Fruit fly (Drosophila melanogaster): ENCODE results near the gene CG14805.

The CG14805 gene

DNA sequence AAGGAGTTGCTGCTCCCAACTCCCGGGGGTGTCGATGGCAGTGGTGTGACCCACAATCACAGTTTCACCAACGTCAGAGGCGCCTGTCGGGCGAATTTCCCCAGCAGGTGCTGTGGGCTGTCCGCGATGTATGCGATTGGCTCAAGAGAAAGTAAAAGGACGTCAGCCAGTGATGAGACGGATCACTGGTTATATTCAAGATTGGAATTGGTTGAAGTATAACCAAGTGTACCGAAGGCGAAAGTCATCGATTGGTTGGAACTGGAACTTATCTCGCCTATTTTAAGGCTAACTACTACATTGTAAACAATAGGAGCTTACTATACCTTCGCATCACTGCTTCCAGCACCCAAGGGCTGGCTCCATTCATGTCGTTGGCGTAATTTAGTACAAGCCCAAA, 26.0 kb downstream of the CG14805 start, which contains the start of gene CG32801:
CG32801 (minus strand) TSS at position 101 of the 400 bp plus-strand sequence.
- TF ChIP-seq CG9139 (GFP tag; optimal IDR thresholded peaks at IDR 0.05) (no peak), fkh (GFP tag; optimal IDR thresholded peaks at IDR 0.05) (no peak), CG6808 (GFP tag; optimal IDR thresholded peaks at IDR 0.05) (no peak), CG3032 (tag; optimal IDR thresholded peaks at IDR 0.05) (no peak), salr (GFP tag; optimal IDR thresholded peaks at IDR 0.05) (no peak), CG8119 (GFP tag; IDR thresholded peaks at IDR 0.05) (no peak), CG11294 (GFP tag; IDR thresholded peaks at IDR 0.05) (no peak), esn (GFP tag; optimal IDR thresholded peaks at IDR 0.05) (no peak), CG8319 (GFP tag; optimal IDR thresholded peaks at IDR 0.05) (no peak), CG1621 (tag; optimal IDR thresholded peaks at IDR 0.05) (no peak), CG6163 (GFP tag; IDR thresholded peaks at IDR 0.05) (no peak), CG6792 (GFP tag; optimal IDR thresholded peaks at IDR 0.05) (no peak), svp (GFP tag) (no peak)

DNA sequence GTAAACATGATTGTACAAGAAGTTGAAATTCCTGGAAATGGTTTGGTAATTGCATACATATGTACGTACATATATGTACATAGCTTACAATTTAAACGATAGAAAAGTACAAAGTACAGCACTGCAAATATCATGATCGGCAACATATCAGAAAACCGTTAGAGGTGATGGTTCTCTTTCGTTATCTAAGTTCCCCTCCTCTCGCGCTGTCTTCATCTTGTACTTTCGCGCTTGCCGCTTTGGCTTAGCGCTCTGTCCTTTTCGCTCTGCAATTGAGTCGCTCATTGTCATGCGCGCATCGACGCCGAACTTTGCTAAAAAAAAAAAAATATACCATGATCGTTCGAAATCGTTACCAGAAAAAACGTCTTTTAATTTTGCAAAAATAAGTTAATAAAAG, 26.9 kb downstream of the CG14805 start:
- no peak for TF ChIP-seq Eip75B (GFP tag; optimal IDR thresholded peaks at IDR 0.05)
- peak; percentile 62 for TF ChIP-seq svp (GFP tag)

DNA sequence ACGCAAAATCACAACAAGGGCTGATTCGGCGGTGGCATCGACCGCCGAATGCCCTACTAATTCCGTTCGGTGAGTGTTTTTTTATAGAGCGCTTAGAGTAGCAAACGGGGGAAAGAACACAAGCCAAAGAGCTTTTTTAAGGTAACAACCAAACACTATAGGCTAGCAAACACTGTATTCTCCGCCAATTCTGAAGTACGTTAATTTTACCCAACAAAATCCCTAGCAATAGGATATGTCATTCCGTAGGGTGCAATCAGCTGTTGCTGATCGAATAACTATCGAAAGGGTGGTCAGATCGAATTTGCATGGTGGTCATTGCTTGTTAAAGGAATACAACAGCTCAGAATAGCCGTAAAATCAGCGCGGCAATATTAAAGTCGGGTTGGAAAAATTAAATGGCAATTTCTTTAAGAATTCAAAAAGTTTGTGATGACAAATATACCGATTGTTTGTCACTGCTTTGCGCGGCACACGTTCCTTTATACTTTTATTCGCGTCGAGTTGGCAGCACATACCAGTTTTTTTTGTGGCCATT, 30.7 kb downstream of the CG14805 start, which contains the start of gene mip130:
mip130 (plus strand) TSS at position 513 of the 538 bp plus-strand sequence.
- TF ChIP-seq eg (GFP tag; IDR thresholded peaks at IDR 0.05) = 0 out of 3 replicates have a peak, but pooled peaks have one; percentile 41
- TF ChIP-seq lz (GFP tag; optimal IDR thresholded peaks at IDR 0.05) = peak; percentile 43
- TF ChIP-seq cyc (GFP tag; optimal IDR thresholded peaks at IDR 0.05) = peak; percentile 65
- TF ChIP-seq CG8119 (GFP tag; IDR thresholded peaks at IDR 0.05) = peak; percentile 47; the same call in 2 of the 3 replicates
- TF ChIP-seq spab (GFP tag; optimal IDR thresholded peaks at IDR 0.05) = peak; percentile 34
- TF ChIP-seq ss (GFP tag; optimal IDR thresholded peaks at IDR 0.05) = peak; percentile 27 to 60
- peak; percentile 58 for TF ChIP-seq achi (GFP tag; optimal IDR thresholded peaks at IDR 0.05)
- peak; percentile 71 for TF ChIP-seq topi (GFP tag; optimal IDR thresholded peaks at IDR 0.05)
- no peak for TF ChIP-seq salr (GFP tag; optimal IDR thresholded peaks at IDR 0.05)
- peak; percentile 51 for TF ChIP-seq Sox102F (GFP tag; optimal IDR thresholded peaks at IDR 0.05)
- peak; percentile 69 for TF ChIP-seq CG15336 (GFP tag; IDR thresholded peaks at IDR 0.05)
- TF ChIP-seq CG11902 (GFP tag; optimal IDR thresholded peaks at IDR 0.05) = peak; percentile 43
- TF ChIP-seq Gug (GFP tag; IDR thresholded peaks at IDR 0.05) = no peak
- TF ChIP-seq Ets96B (tag; optimal IDR thresholded peaks at IDR 0.05) = peak; percentile 56
- peak; percentile 55 for TF ChIP-seq Sox14 (GFP tag; optimal IDR thresholded peaks at IDR 0.05)
- TF ChIP-seq CG6792 (GFP tag; optimal IDR thresholded peaks at IDR 0.05) = peak; percentile 53
- no peak for TF ChIP-seq fd59A (GFP tag; optimal IDR thresholded peaks at IDR 0.05)
- TF ChIP-seq CG34406 (GFP tag; optimal IDR thresholded peaks at IDR 0.05) = peak; percentile 63
- peak; percentile 89 for TF ChIP-seq Eip78C (GFP tag)
- peak; percentile 51 for TF ChIP-seq CG7368 (GFP tag; optimal IDR thresholded peaks at IDR 0.05)
- peak; percentile 37 for TF ChIP-seq acj6 (GFP tag; optimal IDR thresholded peaks at IDR 0.05)
- peak; percentile 56 for TF ChIP-seq pdm3 (GFP tag; optimal IDR thresholded peaks at IDR 0.05)
- TF ChIP-seq CG6163 (GFP tag; IDR thresholded peaks at IDR 0.05) = peak; percentile 27; the same call in 1 of the 3 replicates
- peak; percentile 36 for TF ChIP-seq CG6808 (GFP tag; optimal IDR thresholded peaks at IDR 0.05)
- peak; percentile 62 for TF ChIP-seq CG32006 (GFP tag; optimal IDR thresholded peaks at IDR 0.05)
- TF ChIP-seq CG11762 (GFP tag; optimal IDR thresholded peaks at IDR 0.05; ENCODE audit: insufficient read depth) = peak; percentile 1
- peak; percentile 31 for TF ChIP-seq Hr39 (GFP tag; optimal IDR thresholded peaks at IDR 0.05)
- TF ChIP-seq CG16779 (tag; optimal IDR thresholded peaks at IDR 0.05) = peak; percentile 24
- TF ChIP-seq fd85E (GFP tag; optimal IDR thresholded peaks at IDR 0.05) = no peak
- TF ChIP-seq fkh (GFP tag; optimal IDR thresholded peaks at IDR 0.05) = no peak
- TF ChIP-seq Eip75B (GFP tag; optimal IDR thresholded peaks at IDR 0.05) = peak; percentile 56
- TF ChIP-seq CG31627 (GFP tag; optimal IDR thresholded peaks at IDR 0.05) = peak; percentile 13
- peak; percentile 37 for TF ChIP-seq Smox (GFP tag; optimal IDR thresholded peaks at IDR 0.05)
- no peak for TF ChIP-seq CG8319 (GFP tag; optimal IDR thresholded peaks at IDR 0.05)
- peak; percentile 25 for TF ChIP-seq net (GFP tag; optimal IDR thresholded peaks at IDR 0.05)
- peak; percentile 61 for TF ChIP-seq CG10669 (GFP tag; optimal IDR thresholded peaks at IDR 0.05)
- no peak for TF ChIP-seq CG9139 (GFP tag; optimal IDR thresholded peaks at IDR 0.05)
- TF ChIP-seq vri (GFP tag; optimal IDR thresholded peaks at IDR 0.05) = peak; percentile 40
- TF ChIP-seq CG11294 (GFP tag; IDR thresholded peaks at IDR 0.05) = no peak
- TF ChIP-seq CG8632 (GFP tag; optimal IDR thresholded peaks at IDR 0.05) = peak; percentile 54
- peak; percentile 58 for TF ChIP-seq esn (GFP tag; optimal IDR thresholded peaks at IDR 0.05)
- TF ChIP-seq Blimp-1 (GFP tag; optimal IDR thresholded peaks at IDR 0.05) = no peak
